Worm (Caenorhabditis elegans) whole organism, L4/young adult: Measurements from ENCODE around the gene gid-7.

ENCODE experiments used
- W03F9.2 ChIP-seq: fragments of 150-350 bp; optimal IDR thresholded peaks from 2 replicates; lab custom pipeline; 2014; ENCODE audit warnings: missing biosample characterization, missing genetic modification characterization
- dao-5 ChIP-seq: sonication (generic microtip); optimal IDR thresholded peaks from 2 replicates; lab custom pipeline; 2016; ENCODE audit warnings: missing genotype, missing genetic modification characterization, moderate library complexity, missing compliant biosample characterization
- him-1 ChIP-seq: sonication (generic microtip); optimal IDR thresholded peaks from 2 replicates; lab custom pipeline; 2016; ENCODE audit warnings: missing genotype, missing genetic modification reagents, missing genetic modification characterization, missing compliant biosample characterization

Gene gid-7

ce11 chrV:3716279-3716887, 40.5 kb downstream of the gid-7 start:
- TF ChIP-seq W03F9.2 (tag; lab: Kevin White, UChicago) (no peak), dao-5 (no peak), him-1 (tag; lab: Kevin White, UChicago) (peak; percentile 38)

- no peak for TF ChIP-seq W03F9.2 (tag; lab: Kevin White, UChicago)
Observed at ce11 chrV:3715488-3716019, 41.3 kb downstream of the gid-7 start, which contains the start of gene nrsn-1. Gene nrsn-1 (minus strand): TSS chrV:3715969.

- TF ChIP-seq W03F9.2 (tag; lab: Kevin White, UChicago) (no peak), him-1 (tag; lab: Kevin White, UChicago) (no peak), dao-5 (no peak)
Observed at ce11 chrV:3714750-3715149, 42.1 kb downstream of the gid-7 start.

ce11 chrV:3712955-3713354, 43.9 kb downstream of the gid-7 start:
- TF ChIP-seq him-1 (tag; lab: Kevin White, UChicago) (no peak), dao-5 (no peak), W03F9.2 (tag; lab: Kevin White, UChicago) (no peak)

DNA sequence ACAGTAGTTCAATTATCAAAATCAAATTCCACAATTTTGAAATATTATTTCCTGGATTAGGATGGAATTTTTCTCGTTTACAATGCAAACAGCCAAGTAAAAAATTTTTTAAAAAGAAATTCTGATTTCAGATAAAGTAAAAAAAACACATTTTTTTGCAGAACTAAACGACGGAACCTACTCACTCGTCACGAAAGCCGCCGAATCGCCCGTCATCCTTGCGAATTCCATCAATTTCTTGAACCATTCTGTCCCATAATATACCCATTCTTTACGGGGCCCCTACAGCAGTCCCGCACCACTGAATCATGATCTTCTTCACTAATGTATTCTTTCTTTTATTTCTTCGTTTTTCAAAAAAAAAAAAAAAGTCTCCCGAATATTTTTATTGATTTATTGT, 44.7 kb downstream of the gid-7 start:
- peak; percentile 78 for TF ChIP-seq him-1 (tag; lab: Kevin White, UChicago)
- TF ChIP-seq dao-5: no peak
- TF ChIP-seq W03F9.2 (tag; lab: Kevin White, UChicago): no peak

DNA sequence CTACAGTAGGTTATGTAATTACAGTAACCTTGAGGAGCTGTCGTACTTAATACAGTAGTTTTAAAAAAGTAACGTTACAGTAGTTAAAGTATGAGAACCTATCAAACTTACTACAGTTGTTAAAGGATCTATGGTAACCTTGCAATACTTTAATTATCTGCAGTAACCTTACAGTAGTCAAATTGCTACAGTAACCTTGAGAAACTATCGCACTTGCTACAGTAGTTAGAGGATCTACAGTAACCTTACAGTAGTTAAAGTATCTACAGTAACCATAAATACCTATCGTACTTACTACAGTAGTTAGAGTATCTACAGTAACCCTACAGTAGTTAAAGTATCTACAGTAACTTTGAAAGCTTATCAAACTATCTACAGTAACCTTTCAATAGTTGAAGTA, 45.3 kb downstream of the gid-7 start:
- TF ChIP-seq W03F9.2 (tag; lab: Kevin White, UChicago): no peak

DNA sequence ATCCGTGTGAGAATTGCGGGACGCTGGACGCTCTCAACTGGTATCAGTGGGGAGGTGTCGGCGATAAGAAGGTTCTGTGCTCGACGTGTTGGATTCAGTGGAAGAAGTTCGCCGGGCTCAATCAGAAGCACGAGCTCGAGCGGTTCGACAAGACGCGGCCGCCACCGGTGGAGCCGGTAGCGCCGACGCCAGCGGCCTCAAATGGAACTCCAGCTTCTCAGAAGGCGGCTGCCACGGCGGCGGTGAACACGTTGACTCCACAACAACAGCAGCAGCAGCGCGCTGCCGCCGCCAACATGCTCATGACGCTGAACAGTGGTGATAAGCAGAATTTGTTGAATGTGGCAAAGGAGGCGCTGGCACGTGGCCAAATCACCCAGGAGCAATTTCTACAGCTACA, 50.0 kb downstream of the gid-7 start:
- no peak for TF ChIP-seq him-1 (tag; lab: Kevin White, UChicago)
- TF ChIP-seq W03F9.2 (tag; lab: Kevin White, UChicago): no peak
- TF ChIP-seq dao-5: no peak

- no peak for TF ChIP-seq him-1 (tag; lab: Kevin White, UChicago)
- TF ChIP-seq dao-5: no peak
- no peak for TF ChIP-seq W03F9.2 (tag; lab: Kevin White, UChicago)
Observed at ce11 chrV:3706167-3706566, 50.7 kb downstream of the gid-7 start.

ce11 chrV:3704688-3705087, 52.2 kb downstream of the gid-7 start, which contains the start of gene lin-40:
Gene lin-40 (plus strand): TSS chrV:3704988.
- TF ChIP-seq him-1 (tag; lab: Kevin White, UChicago): no peak
- TF ChIP-seq W03F9.2 (tag; lab: Kevin White, UChicago): no peak

- peak; percentile 61 for TF ChIP-seq him-1 (tag; lab: Kevin White, UChicago)
- TF ChIP-seq dao-5: no peak
- no peak for TF ChIP-seq W03F9.2 (tag; lab: Kevin White, UChicago)
Observed at ce11 chrV:3703888-3704287, 53.0 kb downstream of the gid-7 start.

DNA sequence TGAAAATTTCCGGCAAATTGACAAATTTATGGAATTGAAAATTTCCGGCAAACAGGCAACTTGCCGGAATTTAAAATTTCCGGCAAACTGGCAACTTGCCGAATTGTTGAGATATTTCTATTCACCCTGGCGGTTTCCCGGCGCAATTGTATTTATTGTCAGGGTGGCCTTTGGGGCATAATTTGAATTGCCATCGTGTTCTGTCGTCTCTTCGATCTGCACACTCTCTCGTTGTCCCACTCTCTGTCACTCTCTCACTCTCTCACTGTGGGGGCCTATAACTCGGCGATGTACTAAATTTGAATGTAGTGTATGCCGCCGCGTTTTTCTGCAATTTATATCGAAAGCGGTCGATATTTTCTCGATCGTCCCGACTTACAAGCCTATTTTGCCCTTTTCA, 53.9 kb downstream of the gid-7 start:
- TF ChIP-seq dao-5 (no peak), W03F9.2 (tag; lab: Kevin White, UChicago) (no peak), him-1 (tag; lab: Kevin White, UChicago) (no peak)
